Fruit fly (Drosophila melanogaster): ENCODE measurements around the gene CG9837.

CG9837 gene

DNA sequence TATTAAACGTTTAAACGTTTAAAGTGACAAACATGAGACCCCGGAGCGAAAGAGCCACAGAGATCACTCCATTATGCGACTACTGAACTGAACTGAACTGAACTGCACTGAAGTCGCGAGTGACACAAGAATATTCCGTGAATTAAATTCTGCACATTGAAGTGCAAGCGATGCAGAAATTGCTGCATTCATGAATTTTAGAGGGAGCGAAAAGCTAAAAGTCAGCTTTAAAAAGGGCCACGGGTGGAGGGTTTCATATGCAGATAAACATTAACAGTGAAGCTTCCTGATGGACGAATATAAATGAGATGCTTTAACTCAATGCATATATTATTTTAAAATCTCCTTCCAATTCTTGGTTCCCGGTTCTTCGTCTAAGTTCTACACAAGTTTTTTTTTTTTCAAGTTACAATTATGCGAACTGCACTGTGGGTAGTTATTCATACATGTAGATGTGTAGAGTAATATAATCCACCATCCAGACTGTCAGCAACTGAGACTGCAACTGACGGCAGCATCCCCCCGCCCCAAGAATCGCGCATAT is 33.8 kb upstream of the CG9837 start (continued):
- no peak for TF ChIP-seq CG16779 (tag; optimal IDR thresholded peaks at IDR 0.05)
- peak; percentile 50 for TF ChIP-seq Sox102F (GFP tag; optimal IDR thresholded peaks at IDR 0.05)
- TF ChIP-seq CG10669 (GFP tag; optimal IDR thresholded peaks at IDR 0.05): peak; percentile 59
- TF ChIP-seq CG15336 (GFP tag; IDR thresholded peaks at IDR 0.05): peak; percentile 55
- peak; percentile 79 for TF ChIP-seq svp (GFP tag)
- peak; percentile 40 for TF ChIP-seq topi (GFP tag; optimal IDR thresholded peaks at IDR 0.05)
- peak; percentile 17 for TF ChIP-seq CG6276 (GFP tag; optimal IDR thresholded peaks at IDR 0.05)
- peak; percentile 83 for TF ChIP-seq Eip78C (GFP tag)
- TF ChIP-seq cyc (GFP tag; optimal IDR thresholded peaks at IDR 0.05): peak; percentile 36
- TF ChIP-seq CG11294 (GFP tag; IDR thresholded peaks at IDR 0.05): no peak
- peak; percentile 59 for TF ChIP-seq CG32006 (GFP tag; optimal IDR thresholded peaks at IDR 0.05)
- peak; percentile 35 for TF ChIP-seq CG8319 (GFP tag; optimal IDR thresholded peaks at IDR 0.05)
- TF ChIP-seq CG8632 (GFP tag; optimal IDR thresholded peaks at IDR 0.05): peak; percentile 50
- no peak for TF ChIP-seq vri (GFP tag; optimal IDR thresholded peaks at IDR 0.05)
- peak; percentile 34 for TF ChIP-seq Sox15 (GFP tag; optimal IDR thresholded peaks at IDR 0.05)
- TF ChIP-seq CG7368 (GFP tag; optimal IDR thresholded peaks at IDR 0.05): no peak
- TF ChIP-seq CG31627 (GFP tag; optimal IDR thresholded peaks at IDR 0.05): peak; percentile 53
- no peak for TF ChIP-seq fkh (GFP tag; optimal IDR thresholded peaks at IDR 0.05)
- TF ChIP-seq net (GFP tag; optimal IDR thresholded peaks at IDR 0.05): peak; percentile 10
- peak; percentile 52 for TF ChIP-seq CG34406 (GFP tag; optimal IDR thresholded peaks at IDR 0.05)
- TF ChIP-seq Eip75B (GFP tag; optimal IDR thresholded peaks at IDR 0.05): peak; percentile 70
- peak; percentile 32 for TF ChIP-seq Smox (GFP tag; optimal IDR thresholded peaks at IDR 0.05)
- peak; percentile 29 for TF ChIP-seq Ets21C (GFP tag; optimal IDR thresholded peaks at IDR 0.05)
- peak; percentile 51 for TF ChIP-seq Hr4 (GFP tag; optimal IDR thresholded peaks at IDR 0.05)
- peak; percentile 59; the same call in 2 of the 3 replicates for TF ChIP-seq CG8119 (GFP tag; IDR thresholded peaks at IDR 0.05)
- peak; percentile 45 for TF ChIP-seq lz (GFP tag; optimal IDR thresholded peaks at IDR 0.05)
- peak; percentile 72 for TF ChIP-seq CG10631 (GFP tag; optimal IDR thresholded peaks at IDR 0.05)
- TF ChIP-seq achi (GFP tag; optimal IDR thresholded peaks at IDR 0.05): peak; percentile 60
- TF ChIP-seq fd85E (GFP tag; optimal IDR thresholded peaks at IDR 0.05): no peak
- TF ChIP-seq CG6163 (GFP tag; IDR thresholded peaks at IDR 0.05): peak; percentile 70
- TF ChIP-seq CG6792 (GFP tag; optimal IDR thresholded peaks at IDR 0.05): peak; percentile 61
- TF ChIP-seq Hr38 (GFP tag; optimal IDR thresholded peaks at IDR 0.05): no peak
- peak; percentile 13 to 21 for TF ChIP-seq salr (GFP tag; optimal IDR thresholded peaks at IDR 0.05)
- no peak for TF ChIP-seq CG4318 (GFP tag; optimal IDR thresholded peaks at IDR 0.05)

DNA sequence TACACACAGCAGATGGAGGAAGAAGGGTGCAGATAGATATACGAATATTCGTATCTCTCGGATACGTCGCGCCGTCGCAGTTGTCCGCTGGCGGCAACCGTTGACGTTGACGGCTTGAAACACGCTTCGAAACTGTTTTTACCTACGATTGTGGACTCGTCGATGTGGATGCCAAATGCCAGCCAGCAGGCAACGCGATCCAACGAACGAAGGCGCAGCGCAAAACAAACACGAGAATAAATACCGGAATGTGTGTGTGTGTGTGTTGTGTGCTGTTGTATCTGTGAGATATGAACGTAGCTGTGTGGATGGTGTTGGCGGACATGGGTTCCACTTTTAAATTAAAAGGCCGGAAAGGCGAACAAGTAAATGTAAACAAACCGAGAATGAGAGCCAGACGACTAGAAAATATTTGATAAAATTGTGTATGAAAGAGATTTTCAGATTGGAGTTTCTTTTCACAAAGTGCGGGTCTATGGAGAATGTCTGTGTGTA is 32.8 kb upstream of the CG9837 start:
- no peak for TF ChIP-seq Hr39 (GFP tag; optimal IDR thresholded peaks at IDR 0.05)
- peak; percentile 0 for TF ChIP-seq Lpt (GFP tag; optimal IDR thresholded peaks at IDR 0.05)
- TF ChIP-seq CG3919 (GFP tag; optimal IDR thresholded peaks at IDR 0.05): no peak
- TF ChIP-seq Sox102F (GFP tag; optimal IDR thresholded peaks at IDR 0.05): peak; percentile 39
- no peak for TF ChIP-seq CG32006 (GFP tag; optimal IDR thresholded peaks at IDR 0.05)
- TF ChIP-seq CG6808 (GFP tag; optimal IDR thresholded peaks at IDR 0.05): peak; percentile 43
- TF ChIP-seq spab (GFP tag; optimal IDR thresholded peaks at IDR 0.05): no peak
- TF ChIP-seq Sox15 (GFP tag; optimal IDR thresholded peaks at IDR 0.05): no peak
- TF ChIP-seq CG11902 (GFP tag; optimal IDR thresholded peaks at IDR 0.05): no peak
- TF ChIP-seq Eip93F (GFP tag; optimal IDR thresholded peaks at IDR 0.05): no peak
- TF ChIP-seq svp (GFP tag): no peak
- peak; percentile 55; the same call in 2 of the 3 replicates for TF ChIP-seq eg (GFP tag; IDR thresholded peaks at IDR 0.05)
- TF ChIP-seq cyc (GFP tag; optimal IDR thresholded peaks at IDR 0.05): no peak
- TF ChIP-seq OdsH (GFP tag; optimal IDR thresholded peaks at IDR 0.05): no peak
- no peak for TF ChIP-seq dsx (GFP tag; optimal IDR thresholded peaks at IDR 0.05; ENCODE audit: poor library complexity, severe bottlenecking)
- no peak for TF ChIP-seq Hr4 (GFP tag; optimal IDR thresholded peaks at IDR 0.05)
- no peak for TF ChIP-seq lz (GFP tag; optimal IDR thresholded peaks at IDR 0.05)
- peak; percentile 74 for TF ChIP-seq CG6854 (GFP tag; optimal IDR thresholded peaks at IDR 0.05)
- no peak for TF ChIP-seq CG10631 (GFP tag; optimal IDR thresholded peaks at IDR 0.05)
- no peak for TF ChIP-seq fd59A (GFP tag; optimal IDR thresholded peaks at IDR 0.05)
- TF ChIP-seq vri (GFP tag; optimal IDR thresholded peaks at IDR 0.05): peak; percentile 33
- no peak for TF ChIP-seq pdm3 (GFP tag; optimal IDR thresholded peaks at IDR 0.05)
- no peak for TF ChIP-seq CG7368 (GFP tag; optimal IDR thresholded peaks at IDR 0.05)
- no peak for TF ChIP-seq CG8319 (GFP tag; optimal IDR thresholded peaks at IDR 0.05)
- TF ChIP-seq dac (GFP tag; optimal IDR thresholded peaks at IDR 0.05): no peak
- no peak for TF ChIP-seq Blimp-1 (GFP tag; optimal IDR thresholded peaks at IDR 0.05)
- peak; percentile 52 for TF ChIP-seq net (GFP tag; optimal IDR thresholded peaks at IDR 0.05)
- peak; percentile 56 for TF ChIP-seq CG1621 (tag; optimal IDR thresholded peaks at IDR 0.05)
- TF ChIP-seq Hr38 (GFP tag; optimal IDR thresholded peaks at IDR 0.05): no peak

Measured in whole organism, prepupa.